Worm (Caenorhabditis elegans) whole organism, L3 larva: Measurements from ENCODE around the gene F22B8.7.

Source experiments
- R02D3.7 ChIP-seq: fragments of 150-350 bp; optimal IDR thresholded peaks from 2 replicates; lab custom pipeline; 2014; ENCODE audit warnings: missing biosample characterization, missing genetic modification characterization
- ZK546.5 ChIP-seq: sonication (generic microtip); optimal IDR thresholded peaks from 2 replicates; lab custom pipeline; 2017; ENCODE audit warnings: missing biosample characterization, missing genetic modification characterization
- ama-1 ChIP-seq: fragments of 150-350 bp; optimal IDR thresholded peaks from 2 replicates; lab custom pipeline; 2018
- ceh-16 ChIP-seq: sonication (generic microtip); optimal IDR thresholded peaks from 2 replicates; lab custom pipeline; 2017; ENCODE audit warnings: missing biosample characterization, missing genetic modification characterization
- ceh-28 ChIP-seq: fragments of 150-350 bp; optimal IDR thresholded peaks from 2 replicates; lab custom pipeline; 2014; ENCODE audit warnings: missing biosample characterization, missing genetic modification reagents, missing genetic modification characterization
- ceh-82 ChIP-seq: fragments of 150-350 bp; optimal IDR thresholded peaks from 2 replicates; lab custom pipeline; 2014; ENCODE audit warnings: missing biosample characterization, missing genetic modification characterization
- ceh-9 ChIP-seq: sonication (generic microtip); optimal IDR thresholded peaks from 2 replicates; lab custom pipeline; 2018; ENCODE audit warnings: missing biosample characterization, missing genetic modification characterization
- daf-12 ChIP-seq: fragments of 150-350 bp; optimal IDR thresholded peaks from 2 replicates; lab custom pipeline; 2014; ENCODE audit warnings: missing biosample characterization, missing genetic modification reagents, missing genetic modification characterization
- egl-27 ChIP-seq: sonication (generic microtip); optimal IDR thresholded peaks from 4 replicates; lab custom pipeline; 2017; ENCODE audit warnings: missing biosample characterization, missing genetic modification reagents, missing genetic modification characterization
- egl-5 ChIP-seq: fragments of 150-350 bp; optimal IDR thresholded peaks from 2 replicates; lab custom pipeline; 2017; ENCODE audit warnings: missing biosample characterization, missing genetic modification reagents, missing genetic modification characterization, inconsistent platforms
- elt-1 ChIP-seq: fragments of 150-350 bp; optimal IDR thresholded peaks from 2 replicates; lab custom pipeline; 2014; ENCODE audit warnings: missing biosample characterization, missing genetic modification characterization
- elt-2 ChIP-seq: sonication (generic microtip); optimal IDR thresholded peaks from 2 replicates; lab custom pipeline; 2016; ENCODE audit warnings: missing genetic modification reagents, mild to moderate bottlenecking, missing genetic modification characterization, missing compliant biosample characterization
- eor-1 ChIP-seq, 2 experiments: fragments of 150-350 bp; optimal IDR thresholded peaks; 2 replicates each; lab custom pipeline; 2014 to 2018; ENCODE audit warnings: missing biosample characterization in 2 of 2, missing genetic modification characterization in 2 of 2
- fkh-10 ChIP-seq: sonication (generic microtip); optimal IDR thresholded peaks from 2 replicates; lab custom pipeline; 2017; ENCODE audit warnings: missing biosample characterization, missing genetic modification reagents, missing genetic modification characterization
- lin-15B ChIP-seq: fragments of 150-350 bp; optimal IDR thresholded peaks from 2 replicates; lab custom pipeline; 2014; ENCODE audit warnings: missing biosample characterization, missing genetic modification characterization
- lin-39 ChIP-seq: fragments of 150-350 bp; optimal IDR thresholded peaks from 2 replicates; lab custom pipeline; 2018; ENCODE audit warnings: missing biosample characterization, missing genetic modification reagents, missing genetic modification characterization
- lsy-12 ChIP-seq: sonication (generic microtip); optimal IDR thresholded peaks from 2 replicates; lab custom pipeline; 2016; ENCODE audit warnings: mild to moderate bottlenecking, missing genetic modification characterization, missing compliant biosample characterization
- mdl-1 ChIP-seq: fragments of 150-350 bp; optimal IDR thresholded peaks from 2 replicates; lab custom pipeline; 2014; ENCODE audit warnings: missing biosample characterization, missing genetic modification characterization
- mml-1 ChIP-seq: fragments of 150-350 bp; sonication (generic microtip); optimal IDR thresholded peaks from 3 replicates; lab custom pipeline; 2014; ENCODE audit warnings: missing biosample characterization, missing genetic modification characterization
- nhr-12 ChIP-seq: fragments of 150-350 bp; optimal IDR thresholded peaks from 2 replicates; lab custom pipeline; 2014; ENCODE audit warnings: missing biosample characterization, missing genetic modification characterization
- nhr-237 ChIP-seq: fragments of 150-350 bp; optimal IDR thresholded peaks from 2 replicates; lab custom pipeline; 2014; ENCODE audit warnings: missing biosample characterization, missing genetic modification characterization
- nhr-28 ChIP-seq: fragments of 150-350 bp; optimal IDR thresholded peaks from 2 replicates; lab custom pipeline; 2014; ENCODE audit warnings: missing biosample characterization, missing genetic modification characterization
- nhr-43 ChIP-seq: sonication (generic microtip); optimal IDR thresholded peaks from 2 replicates; lab custom pipeline; 2016; ENCODE audit warnings: mild to moderate bottlenecking, missing genetic modification characterization, missing compliant biosample characterization; ENCODE audit not compliant: poor library complexity, severe bottlenecking
- nhr-67 ChIP-seq: fragments of 150-350 bp; optimal IDR thresholded peaks from 2 replicates; lab custom pipeline; 2014; ENCODE audit warnings: missing biosample characterization, missing genetic modification characterization
- nhr-77 ChIP-seq: fragments of 150-350 bp; optimal IDR thresholded peaks from 2 replicates; lab custom pipeline; 2014; ENCODE audit warnings: missing biosample characterization, missing genetic modification characterization
- pha-4 ChIP-seq: fragments of 150-350 bp; optimal IDR thresholded peaks from 2 replicates; lab custom pipeline; 2014; ENCODE audit warnings: missing biosample characterization, missing genetic modification reagents, missing genetic modification characterization
- pqm-1 ChIP-seq: fragments of 150-350 bp; optimal IDR thresholded peaks from 2 replicates; lab custom pipeline; 2017; ENCODE audit warnings: missing biosample characterization, missing genetic modification characterization, inconsistent platforms
- sea-2 ChIP-seq: fragments of 150-350 bp; sonication (generic microtip); optimal IDR thresholded peaks from 4 replicates; lab custom pipeline; 2014; ENCODE audit warnings: missing biosample characterization, missing genetic modification reagents, missing genetic modification characterization
- skn-1 ChIP-seq: fragments of 150-350 bp; optimal IDR thresholded peaks from 2 replicates; lab custom pipeline; 2014; ENCODE audit warnings: missing biosample characterization, missing genetic modification characterization
- snpc-4 ChIP-seq: fragments of 150-350 bp; optimal IDR thresholded peaks from 2 replicates; lab custom pipeline; 2014; ENCODE audit warnings: missing biosample characterization, missing genetic modification characterization
- tbx-2 ChIP-seq: sonication (generic microtip); optimal IDR thresholded peaks from 2 replicates; lab custom pipeline; 2016; ENCODE audit warnings: mild to moderate bottlenecking, missing genetic modification characterization, missing compliant biosample characterization
- unc-39 ChIP-seq: sonication (generic microtip); optimal IDR thresholded peaks from 4 replicates; lab custom pipeline; 2017; ENCODE audit warnings: missing biosample characterization, missing genetic modification characterization
- ztf-4 ChIP-seq: fragments of 150-350 bp; optimal IDR thresholded peaks from 2 replicates; lab custom pipeline; 2014; ENCODE audit warnings: missing biosample characterization, missing genetic modification characterization

F22B8.7 gene

ce11 chrV:16124739-16125138 is 30.4 kb downstream of the F22B8.7 start, which contains the start of gene nhr-111:
TSS of gene nhr-111 (minus strand) at chrV:16124839.
- TF ChIP-seq ceh-82 (tag; lab: Kevin White, UChicago) (no peak), lsy-12 (tag; lab: Kevin White, UChicago) (no peak), nhr-43 (tag; lab: Kevin White, UChicago) (no peak), ceh-16 (tag; lab: Kevin White, UChicago) (no peak)

ce11 chrV:16127401-16127800 is 33.0 kb downstream of the F22B8.7 start, which contains the start of gene fbxa-143:
TSS of gene fbxa-143 (minus strand) at chrV:16127501.
- no peak for TF ChIP-seq daf-12
- TF ChIP-seq lin-39, result no peak
- TF ChIP-seq lsy-12 (tag; lab: Kevin White, UChicago), result no peak
- no peak for TF ChIP-seq R02D3.7 (tag; lab: Kevin White, UChicago)
- TF ChIP-seq unc-39, result no peak
- no peak for TF ChIP-seq ZK546.5 (tag; lab: Kevin White, UChicago)
- no peak for TF ChIP-seq sea-2 (GFP tag; lab: Kevin White, UChicago)
- TF ChIP-seq pha-4, result no peak
- no peak for TF ChIP-seq nhr-237 (tag; lab: Kevin White, UChicago)
- TF ChIP-seq mdl-1 (tag; lab: Kevin White, UChicago), result no peak
- TF ChIP-seq snpc-4 (tag; lab: Kevin White, UChicago), result no peak
- TF ChIP-seq tbx-2 (tag; lab: Kevin White, UChicago), result no peak
- no peak for TF ChIP-seq nhr-77 (tag; lab: Kevin White, UChicago)
- no peak for TF ChIP-seq lin-15B (tag; lab: Kevin White, UChicago)
- no peak for TF ChIP-seq ceh-82 (tag; lab: Kevin White, UChicago)
- TF ChIP-seq nhr-43 (tag; lab: Kevin White, UChicago), result no peak
- TF ChIP-seq skn-1 (tag; lab: Kevin White, UChicago), result no peak
- TF ChIP-seq nhr-28 (tag; lab: Kevin White, UChicago), result no peak

- TF ChIP-seq tbx-2 (tag; lab: Kevin White, UChicago) (no peak), ama-1 (lab: Kevin White, UChicago) (no peak), ceh-9 (no peak), pqm-1 (peak; percentile 74), elt-2 (tag; lab: Kevin White, UChicago) (peak; percentile 63), pha-4 (peak; percentile 49), fkh-10 (GFP tag; lab: Kevin White, UChicago) (no peak), elt-1 (tag; lab: Kevin White, UChicago) (no peak), ceh-28 (tag; lab: Kevin White, UChicago) (no peak), daf-12 (no peak), lin-39 (no peak), nhr-67 (tag; lab: Kevin White, UChicago) (no peak)
Measured at ce11 chrV:16129116-16129515, 34.7 kb downstream of the F22B8.7 start.

ce11 chrV:16131249-16131648 is 36.9 kb downstream of the F22B8.7 start, which contains the start of gene fbxa-142:
TSS of gene fbxa-142 (minus strand) at chrV:16131349.
- TF ChIP-seq eor-1 (tag; optimal IDR thresholded peaks at IDR 0.05; lab: Kevin White, UChicago) (no peak), egl-5 (tag; lab: Kevin White, UChicago) (no peak), ceh-9 (no peak), nhr-237 (tag; lab: Kevin White, UChicago) (no peak), ama-1 (lab: Kevin White, UChicago) (no peak), nhr-43 (tag; lab: Kevin White, UChicago) (no peak), nhr-12 (no peak), lin-39 (no peak), skn-1 (tag; lab: Kevin White, UChicago) (no peak), ztf-4 (no peak), mml-1 (no peak)

- TF ChIP-seq ceh-9 (no peak), lin-39 (no peak), R02D3.7 (tag; lab: Kevin White, UChicago) (no peak), egl-27 (no peak), elt-2 (tag; lab: Kevin White, UChicago) (no peak), nhr-67 (tag; lab: Kevin White, UChicago) (no peak), nhr-237 (tag; lab: Kevin White, UChicago) (no peak), elt-1 (tag; lab: Kevin White, UChicago) (no peak)
- TF ChIP-seq, all 47 proteins: peak for 0
Measured at ce11 chrV:16132215-16132614, 37.8 kb downstream of the F22B8.7 start.
